Worm (Caenorhabditis elegans) whole organism, young adult: Measurements from ENCODE around the gene ZK228.3.
A peak's percentile ranks its signal among the peaks of the same experiment; 100 is the strongest.

ENCODE experiments used
- B0019.2 ChIP-seq: fragments of 200-800 bp; sonication (Bioruptor generic); conservative IDR thresholded peaks from 2 replicates; pipeline ENCODE4 v1.3.6; 2022; ENCODE audit warnings: missing genetic modification reagents, missing genetic modification characterization, missing compliant biosample characterization
- B0261.1 ChIP-seq: sonication (generic microtip); optimal IDR thresholded peaks from 2 replicates; lab custom pipeline; 2016; ENCODE audit warnings: mild to moderate bottlenecking, missing genetic modification characterization, moderate library complexity, missing compliant biosample characterization
- C06A6.2 ChIP-seq: fragments of 200-800 bp; sonication (Bioruptor generic); conservative IDR thresholded peaks from 2 replicates; pipeline ENCODE4 v1.3.6; 2022; ENCODE audit warnings: missing genetic modification characterization, missing compliant biosample characterization
- C17E4.6 ChIP-seq: fragments of 200-800 bp; sonication (Bioruptor generic); IDR thresholded peaks from 2 replicates; pipeline ENCODE4 v1.3.6; 2022; ENCODE audit warnings: missing genetic modification reagents, missing genetic modification characterization, missing compliant biosample characterization
- F10E7.11 ChIP-seq: sonication (generic microtip); optimal IDR thresholded peaks from 2 replicates; lab custom pipeline; 2017; ENCODE audit warnings: mild to moderate bottlenecking, missing genetic modification characterization, moderate library complexity, missing compliant biosample characterization
- K12H6.12 ChIP-seq: fragments of 200-800 bp; sonication (Bioruptor generic); optimal IDR thresholded peaks from 2 replicates; lab custom pipeline; 2018; ENCODE audit warnings: mild to moderate bottlenecking, missing genetic modification characterization, missing compliant biosample characterization
- Y56A3A.18 ChIP-seq: fragments of 200-800 bp; sonication (Bioruptor generic); IDR thresholded peaks from 2 replicates; pipeline ENCODE4 v1.3.6; 2022; ENCODE audit warnings: missing genetic modification reagents, missing genetic modification characterization, missing compliant biosample characterization
- atf-7 ChIP-seq: sonication (generic microtip); optimal IDR thresholded peaks from 2 replicates; lab custom pipeline; 2017; ENCODE audit warnings: mild to moderate bottlenecking, missing genetic modification characterization, missing compliant biosample characterization
- attf-5 ChIP-seq: fragments of 200-800 bp; sonication (Bioruptor generic); optimal IDR thresholded peaks from 2 replicates; lab custom pipeline; 2018; ENCODE audit warnings: mild to moderate bottlenecking, missing genetic modification characterization, missing compliant biosample characterization
- attf-6 ChIP-seq: fragments of 200-800 bp; sonication (Bioruptor generic); IDR thresholded peaks from 2 replicates; pipeline ENCODE4 v1.3.6; 2022; ENCODE audit warnings: missing genetic modification reagents, missing genetic modification characterization, missing compliant biosample characterization
- bed-2 ChIP-seq: fragments of 200-800 bp; sonication (Bioruptor generic); IDR thresholded peaks from 2 replicates; pipeline ENCODE4 v1.3.6; 2022; ENCODE audit warnings: missing genetic modification reagents, missing genetic modification characterization, missing compliant biosample characterization
- ccch-3 ChIP-seq: fragments of 200-800 bp; sonication (Bioruptor generic); optimal IDR thresholded peaks from 2 replicates; lab custom pipeline; 2018; ENCODE audit warnings: mild to moderate bottlenecking, missing genetic modification characterization, missing compliant biosample characterization
- cebp-1 ChIP-seq, 2 experiments: fragments of 200-800 bp in 1 of 2; sonication (Bioruptor generic) in 1 of 2; sonication (generic microtip) in 1 of 2; IDR thresholded peaks in 1 of 2; optimal IDR thresholded peaks in 1 of 2; 2 replicates each; pipeline versions ENCODE4 v1.3.6 to Lab custom; 2017 to 2022; ENCODE audit warnings: missing compliant biosample characterization in 2 of 2, missing genetic modification characterization in 2 of 2, mild to moderate bottlenecking in 1 of 2, missing genetic modification reagents in 1 of 2, moderate library complexity in 1 of 2
- ceh-27 ChIP-seq: fragments of 200-800 bp; sonication (Bioruptor generic); optimal IDR thresholded peaks from 2 replicates; lab custom pipeline; 2018; ENCODE audit warnings: mild to moderate bottlenecking, missing genetic modification characterization, moderate library complexity, missing compliant biosample characterization
- ceh-58 ChIP-seq: fragments of 200-800 bp; sonication (Bioruptor generic); IDR thresholded peaks from 2 replicates; pipeline ENCODE4 v1.3.6; 2022; ENCODE audit warnings: missing genetic modification characterization, missing compliant biosample characterization
- dox-1 ChIP-seq: fragments of 200-800 bp; sonication (Bioruptor generic); IDR thresholded peaks from 2 replicates; pipeline ENCODE4 v1.3.6; 2022; ENCODE audit warnings: missing genetic modification reagents, missing genetic modification characterization, missing compliant biosample characterization
- egrh-3 ChIP-seq: fragments of 200-800 bp; sonication (Bioruptor generic); IDR thresholded peaks from 2 replicates; pipeline ENCODE4 v1.3.6; 2022; ENCODE audit warnings: missing genetic modification reagents, missing genetic modification characterization, missing compliant biosample characterization
- fkh-3 ChIP-seq: sonication (generic microtip); optimal IDR thresholded peaks from 2 replicates; lab custom pipeline; 2016; ENCODE audit warnings: mild to moderate bottlenecking, missing genetic modification characterization, missing compliant biosample characterization
- hlh-12 ChIP-seq: sonication (generic microtip); optimal IDR thresholded peaks from 2 replicates; lab custom pipeline; 2016; ENCODE audit warnings: missing genetic modification characterization, missing compliant biosample characterization
- hsf-1 ChIP-seq: fragments of 200-800 bp; sonication (Bioruptor generic); IDR thresholded peaks from 2 replicates; pipeline ENCODE4 v1.3.6; 2022; ENCODE audit warnings: missing genetic modification reagents, missing genetic modification characterization, missing compliant biosample characterization
- lin-26 ChIP-seq: fragments of 200-800 bp; sonication (Bioruptor generic); IDR thresholded peaks from 2 replicates; pipeline ENCODE4 v1.3.6; 2022; ENCODE audit warnings: missing genetic modification reagents, missing genetic modification characterization, missing compliant biosample characterization
- lin-35 ChIP-seq, 3 experiments: fragments of 150-350 bp in 2 of 3; sonication (generic microtip) in 1 of 3; optimal IDR thresholded peaks; 2 replicates each; lab custom pipeline; 2014 to 2018; ENCODE audit warnings: missing biosample characterization in 3 of 3, missing genetic modification characterization in 3 of 3, missing genetic modification reagents in 3 of 3
- madf-3 ChIP-seq: fragments of 200-800 bp; sonication (Bioruptor generic); IDR thresholded peaks from 2 replicates; pipeline ENCODE4 v1.3.6; 2022; ENCODE audit warnings: missing genetic modification reagents, missing genetic modification characterization, missing compliant biosample characterization
- mcd-1 ChIP-seq: fragments of 200-800 bp; sonication (Bioruptor generic); IDR thresholded peaks from 2 replicates; pipeline ENCODE4 v1.3.6; 2022; ENCODE audit warnings: missing genetic modification reagents, missing genetic modification characterization, missing compliant biosample characterization
- mxl-1 ChIP-seq: sonication (generic microtip); optimal IDR thresholded peaks from 2 replicates; lab custom pipeline; 2016; ENCODE audit warnings: missing genetic modification characterization, missing compliant biosample characterization
- nhr-179 ChIP-seq: sonication (generic microtip); optimal IDR thresholded peaks from 2 replicates; lab custom pipeline; 2016; ENCODE audit warnings: mild to moderate bottlenecking, missing genetic modification characterization, missing compliant biosample characterization
- nhr-27 ChIP-seq: fragments of 200-800 bp; sonication (Bioruptor generic); optimal IDR thresholded peaks from 2 replicates; lab custom pipeline; 2018; ENCODE audit warnings: mild to moderate bottlenecking, missing genetic modification characterization, moderate library complexity, missing compliant biosample characterization
- nhr-90 ChIP-seq: sonication (generic microtip); optimal IDR thresholded peaks from 2 replicates; lab custom pipeline; 2016; ENCODE audit warnings: missing genotype, mild to moderate bottlenecking, missing genetic modification characterization, missing compliant biosample characterization
- pbrm-1 ChIP-seq: fragments of 200-800 bp; sonication (Bioruptor generic); IDR thresholded peaks from 2 replicates; pipeline ENCODE4 v1.3.6; 2022; ENCODE audit warnings: missing genetic modification reagents, missing genetic modification characterization, missing compliant biosample characterization
- rcor-1 ChIP-seq: fragments of 200-800 bp; sonication (Bioruptor generic); IDR thresholded peaks from 2 replicates; pipeline ENCODE4 v1.3.6; 2022; ENCODE audit warnings: missing genetic modification reagents, missing genetic modification characterization, missing compliant biosample characterization
- rec-8 ChIP-seq, 2 experiments: sonication (generic microtip); optimal IDR thresholded peaks; 2 replicates each; lab custom pipeline; 2016; ENCODE audit warnings: mild to moderate bottlenecking in 2 of 2, missing genetic modification characterization in 2 of 2, missing genetic modification reagents in 2 of 2, missing genotype in 2 of 2, missing biosample characterization in 1 of 2, missing compliant biosample characterization in 1 of 2, moderate library complexity in 1 of 2
- rpc-1 ChIP-seq, 2 experiments: fragments of 150-350 bp in 1 of 2; sonication (generic microtip) in 1 of 2; optimal IDR thresholded peaks; 2 replicates each; lab custom pipeline; 2014 to 2018; ENCODE audit warnings: missing biosample characterization in 1 of 2, missing genetic modification characterization in 1 of 2, missing genetic modification reagents in 1 of 2, missing genotype in 1 of 2
- snpc-1.3 ChIP-seq: sonication (generic microtip); optimal IDR thresholded peaks from 2 replicates; lab custom pipeline; 2017; ENCODE audit warnings: missing genetic modification characterization, mild to moderate bottlenecking, missing compliant biosample characterization, antibody characterized with exemption, moderate library complexity, missing genotype, missing genetic modification reagents; ENCODE audit not compliant: insufficient read depth
- snpc-3.4 ChIP-seq: sonication (generic microtip); optimal IDR thresholded peaks from 2 replicates; lab custom pipeline; 2017; ENCODE audit warnings: missing genetic modification characterization, mild to moderate bottlenecking, missing compliant biosample characterization, antibody characterized with exemption, moderate library complexity, missing genotype, missing genetic modification reagents
- tlf-1 ChIP-seq: fragments of 200-800 bp; sonication (Bioruptor generic); optimal IDR thresholded peaks from 2 replicates; lab custom pipeline; 2018; ENCODE audit warnings: mild to moderate bottlenecking, missing genetic modification characterization, missing compliant biosample characterization
- unc-62 ChIP-seq: fragments of 150-350 bp; optimal IDR thresholded peaks from 2 replicates; lab custom pipeline; 2014; ENCODE audit warnings: missing biosample characterization, missing genetic modification reagents, missing genetic modification characterization
- zfh-2 ChIP-seq: fragments of 200-800 bp; sonication (Bioruptor generic); conservative IDR thresholded peaks from 2 replicates; pipeline ENCODE4 v1.3.6; 2022; ENCODE audit warnings: missing genetic modification reagents, missing genetic modification characterization, missing compliant biosample characterization
- ztf-18 ChIP-seq: sonication (generic microtip); optimal IDR thresholded peaks from 2 replicates; lab custom pipeline; 2016; ENCODE audit warnings: missing genotype, mild to moderate bottlenecking, missing genetic modification characterization, missing compliant biosample characterization

Gene ZK228.3

DNA sequence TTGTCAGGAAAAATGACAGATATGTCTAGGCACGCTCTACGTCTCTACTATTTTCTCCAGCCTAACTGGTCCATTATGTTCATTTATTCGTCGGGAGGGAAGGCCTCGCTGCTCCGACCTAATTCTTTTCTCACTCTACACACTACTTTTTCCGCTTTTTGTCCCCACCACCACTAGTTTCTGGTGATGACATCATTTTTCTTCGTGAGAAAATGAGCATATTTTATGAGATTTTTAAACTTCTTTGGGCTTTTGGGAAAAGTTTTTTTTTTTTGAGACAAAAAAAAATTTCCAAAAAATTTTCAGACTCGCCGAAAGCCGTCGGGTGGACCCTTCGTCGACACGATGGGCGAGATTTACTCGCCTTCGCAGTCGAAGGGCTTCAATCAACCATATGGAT, 30.9 kb upstream of the ZK228.3 start, which contains the start of gene slo-1:
Gene slo-1, plus strand, starts transcription at position 301 of the 400 bp plus-strand sequence.
- no peak for TF ChIP-seq hsf-1
- TF ChIP-seq hlh-12: no peak
- TF ChIP-seq attf-6: no peak
- TF ChIP-seq bed-2 (GFP tag; lab: Robert Waterston, UW): no peak
- TF ChIP-seq ceh-58 (GFP tag; lab: Robert Waterston, UW): no peak
- TF ChIP-seq snpc-1.3 (tag; lab: Kevin White, UChicago): no peak
- TF ChIP-seq attf-5 (GFP tag; lab: Kevin White, UChicago): no peak
- TF ChIP-seq Y56A3A.18 (GFP tag; lab: Robert Waterston, UW): no peak
- no peak for TF ChIP-seq fkh-3 (tag; lab: Kevin White, UChicago)
- no peak for TF ChIP-seq B0019.2
- TF ChIP-seq lin-26 (GFP tag; lab: Robert Waterston, UW): no peak
- no peak for TF ChIP-seq C17E4.6 (GFP tag; lab: Robert Waterston, UW)
- no peak for TF ChIP-seq snpc-3.4
- no peak for TF ChIP-seq nhr-179
- TF ChIP-seq, all 124 proteins: peak for 0

DNA sequence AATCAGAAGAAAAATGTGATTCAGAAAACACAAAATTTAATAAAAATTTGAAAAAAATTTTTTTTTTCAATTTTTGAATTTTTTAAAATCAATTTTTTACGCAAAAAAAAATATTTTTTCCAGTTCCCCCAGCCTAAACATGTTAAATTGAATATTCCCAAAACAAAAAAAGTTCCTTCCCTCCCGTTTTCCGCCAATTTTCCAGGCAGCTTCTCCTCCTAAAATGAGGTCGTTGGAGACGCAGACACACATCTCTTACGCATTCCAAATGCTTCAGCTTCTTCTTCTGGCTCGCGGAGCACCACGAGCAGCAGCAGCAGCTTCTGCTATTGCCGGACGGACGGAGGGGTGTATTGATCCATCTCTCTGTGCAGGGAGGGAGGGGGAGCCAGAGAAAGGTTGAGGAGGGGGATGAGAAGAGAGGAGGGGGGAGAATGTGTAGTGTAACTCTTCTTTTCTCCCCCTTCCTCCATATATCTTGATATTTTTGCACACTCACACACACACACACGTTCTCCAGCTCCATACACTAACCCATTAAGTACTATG, 29.3 kb upstream of the ZK228.3 start:
- no peak for TF ChIP-seq cebp-1 (GFP tag; IDR thresholded peaks at IDR 0.05; lab: Robert Waterston, UW)
- TF ChIP-seq cebp-1 (tag; optimal IDR thresholded peaks at IDR 0.05; lab: Kevin White, UChicago): peak; percentile 31
- peak; percentile 4 for TF ChIP-seq attf-5 (GFP tag; lab: Kevin White, UChicago)
- TF ChIP-seq zfh-2 (GFP tag; lab: Robert Waterston, UW): peak; percentile 95
- TF ChIP-seq ceh-27 (GFP tag; lab: Kevin White, UChicago): peak; percentile 35
- TF ChIP-seq egrh-3 (GFP tag; lab: Robert Waterston, UW): peak; percentile 84
- TF ChIP-seq mcd-1: peak; percentile 44; the same call in 1 of the 2 replicates
- TF ChIP-seq lin-35 (GFP tag; optimal IDR thresholded peaks at IDR 0.05; lab: Kevin White, UChicago): peak in 1 of 3 experiments; percentile 47
- TF ChIP-seq C17E4.6 (GFP tag; lab: Robert Waterston, UW): no peak
- no peak for TF ChIP-seq rpc-1 (optimal IDR thresholded peaks at IDR 0.05; lab: Kevin White, UChicago)
- TF ChIP-seq rpc-1 (tag; optimal IDR thresholded peaks at IDR 0.05; lab: Kevin White, UChicago): no peak
- TF ChIP-seq K12H6.12 (tag; lab: Kevin White, UChicago): peak; percentile 90
- no peak for TF ChIP-seq rcor-1

ce11 chrV:18487158-18487557, 26.1 kb upstream of the ZK228.3 start, which contains the start of gene Y51A2D.18:
Y51A2D.18 (minus strand) TSS chrV:18487258.
- TF ChIP-seq ceh-58 (GFP tag; lab: Robert Waterston, UW) (no peak), atf-7 (no peak), B0261.1 (tag; lab: Kevin White, UChicago) (no peak), F10E7.11 (tag; lab: Kevin White, UChicago) (no peak), ccch-3 (no peak), madf-3 (no peak), unc-62 (GFP tag; lab: Kevin White, UChicago) (no peak), rec-8 (tag; optimal IDR thresholded peaks at IDR 0.05; lab: Kevin White, UChicago) (no peak), pbrm-1 (no peak), nhr-27 (no peak), ztf-18 (tag; lab: Kevin White, UChicago) (no peak), dox-1 (GFP tag; lab: Robert Waterston, UW) (no peak), nhr-90 (tag; lab: Kevin White, UChicago) (no peak), mxl-1 (no peak), tlf-1 (GFP tag; lab: Kevin White, UChicago) (no peak), C06A6.2 (no peak)
